Worm (Caenorhabditis elegans) whole organism, young adult: ENCODE results near the gene C44B12.9.

Experiments used
- B0019.2 ChIP-seq: fragments of 200-800 bp; sonication (Bioruptor generic); conservative IDR thresholded peaks from 2 replicates; pipeline ENCODE4 v1.3.6; 2022; ENCODE audit warnings: missing genetic modification reagents, missing genetic modification characterization, missing compliant biosample characterization
- D2030.7 ChIP-seq: fragments of 200-800 bp; sonication (Bioruptor generic); IDR thresholded peaks from 2 replicates; pipeline ENCODE4 v1.3.6; 2022; ENCODE audit warnings: missing genetic modification reagents, missing genetic modification characterization, missing compliant biosample characterization
- F33H1.4 ChIP-seq: fragments of 200-800 bp; sonication (Bioruptor generic); IDR thresholded peaks from 2 replicates; pipeline ENCODE4 v1.3.6; 2022; ENCODE audit warnings: missing genetic modification reagents, missing genetic modification characterization, missing compliant biosample characterization
- F52B5.7 ChIP-seq: sonication (generic microtip); optimal IDR thresholded peaks from 2 replicates; lab custom pipeline; 2016; ENCODE audit warnings: mild to moderate bottlenecking, missing genetic modification characterization, missing compliant biosample characterization
- T07F8.4 ChIP-seq: sonication (generic microtip); optimal IDR thresholded peaks from 2 replicates; lab custom pipeline; 2016; ENCODE audit warnings: mild to moderate bottlenecking, missing genetic modification characterization, moderate library complexity, missing compliant biosample characterization
- Y79H2A.3 ChIP-seq: fragments of 200-800 bp; sonication (Bioruptor generic); conservative IDR thresholded peaks from 2 replicates; pipeline ENCODE4 v1.3.6; 2022; ENCODE audit warnings: missing genetic modification reagents, missing genetic modification characterization, missing compliant biosample characterization
- Y95B8A.8 ChIP-seq: fragments of 200-800 bp; sonication (Bioruptor generic); IDR thresholded peaks from 2 replicates; pipeline ENCODE4 v1.3.6; 2022; ENCODE audit warnings: missing genetic modification reagents, missing genetic modification characterization, missing compliant biosample characterization
- aptf-2 ChIP-seq: fragments of 200-800 bp; sonication (Bioruptor generic); conservative IDR thresholded peaks from 2 replicates; pipeline ENCODE4 v1.3.6; 2022; ENCODE audit warnings: missing genetic modification reagents, missing genetic modification characterization, missing compliant biosample characterization
- aptf-3 ChIP-seq: fragments of 200-800 bp; sonication (Bioruptor generic); IDR thresholded peaks from 2 replicates; pipeline ENCODE4 v1.3.6; 2022; ENCODE audit warnings: missing genetic modification characterization, missing compliant biosample characterization
- attf-3 ChIP-seq: fragments of 200-800 bp; sonication (Bioruptor generic); conservative IDR thresholded peaks from 2 replicates; pipeline ENCODE4 v1.3.6; 2022; ENCODE audit warnings: missing genetic modification reagents, missing genetic modification characterization, missing compliant biosample characterization
- attf-5 ChIP-seq: fragments of 200-800 bp; sonication (Bioruptor generic); optimal IDR thresholded peaks from 2 replicates; lab custom pipeline; 2018; ENCODE audit warnings: mild to moderate bottlenecking, missing genetic modification characterization, missing compliant biosample characterization
- attf-6 ChIP-seq: fragments of 200-800 bp; sonication (Bioruptor generic); IDR thresholded peaks from 2 replicates; pipeline ENCODE4 v1.3.6; 2022; ENCODE audit warnings: missing genetic modification reagents, missing genetic modification characterization, missing compliant biosample characterization
- ceh-100 ChIP-seq: fragments of 200-800 bp; sonication (Bioruptor generic); IDR thresholded peaks from 2 replicates; pipeline ENCODE4 v1.3.6; 2022; ENCODE audit warnings: missing genetic modification reagents, missing genetic modification characterization, missing compliant biosample characterization
- ceh-40 ChIP-seq: fragments of 200-800 bp; sonication (Bioruptor generic); IDR thresholded peaks from 2 replicates; pipeline ENCODE4 v1.3.6; 2022; ENCODE audit warnings: missing genetic modification characterization, missing compliant biosample characterization
- ceh-58 ChIP-seq: fragments of 200-800 bp; sonication (Bioruptor generic); IDR thresholded peaks from 2 replicates; pipeline ENCODE4 v1.3.6; 2022; ENCODE audit warnings: missing genetic modification characterization, missing compliant biosample characterization
- die-1 ChIP-seq: sonication (generic microtip); optimal IDR thresholded peaks from 2 replicates; lab custom pipeline; 2016; ENCODE audit warnings: missing genotype, mild to moderate bottlenecking, missing genetic modification characterization, missing compliant biosample characterization
- dox-1 ChIP-seq: fragments of 200-800 bp; sonication (Bioruptor generic); IDR thresholded peaks from 2 replicates; pipeline ENCODE4 v1.3.6; 2022; ENCODE audit warnings: missing genetic modification reagents, missing genetic modification characterization, missing compliant biosample characterization
- dpff-1 ChIP-seq: sonication (generic microtip); optimal IDR thresholded peaks from 2 replicates; lab custom pipeline; 2017; ENCODE audit warnings: mild to moderate bottlenecking, missing genetic modification characterization, missing compliant biosample characterization
- ekl-4 ChIP-seq: fragments of 200-800 bp; sonication (Bioruptor generic); IDR thresholded peaks from 2 replicates; pipeline ENCODE4 v1.3.6; 2022; ENCODE audit warnings: missing genetic modification reagents, missing genetic modification characterization, missing compliant biosample characterization
- him-1 ChIP-seq: sonication (generic microtip); optimal IDR thresholded peaks from 2 replicates; lab custom pipeline; 2016; ENCODE audit warnings: missing genotype, missing genetic modification reagents, missing genetic modification characterization, missing compliant biosample characterization
- hlh-12 ChIP-seq: sonication (generic microtip); optimal IDR thresholded peaks from 2 replicates; lab custom pipeline; 2016; ENCODE audit warnings: missing genetic modification characterization, missing compliant biosample characterization
- hmg-1.2 ChIP-seq: fragments of 200-800 bp; sonication (Bioruptor generic); IDR thresholded peaks from 2 replicates; pipeline ENCODE4 v1.3.6; 2022; ENCODE audit warnings: missing genetic modification reagents, missing genetic modification characterization, missing compliant biosample characterization
- hmg-20 ChIP-seq: fragments of 200-800 bp; sonication (Bioruptor generic); IDR thresholded peaks from 2 replicates; pipeline ENCODE4 v1.3.6; 2022; ENCODE audit warnings: missing genetic modification reagents, missing genetic modification characterization, missing compliant biosample characterization
- hrde-1 ChIP-seq: sonication (generic microtip); optimal IDR thresholded peaks from 2 replicates; lab custom pipeline; 2016; ENCODE audit warnings: missing genetic modification characterization, mild to moderate bottlenecking, missing compliant biosample characterization, moderate library complexity, missing genotype, missing genetic modification reagents, borderline replicate concordance
- hsf-1 ChIP-seq: fragments of 200-800 bp; sonication (Bioruptor generic); IDR thresholded peaks from 2 replicates; pipeline ENCODE4 v1.3.6; 2022; ENCODE audit warnings: missing genetic modification reagents, missing genetic modification characterization, missing compliant biosample characterization
- lin-35 ChIP-seq, 3 experiments: fragments of 150-350 bp in 2 of 3; sonication (generic microtip) in 1 of 3; optimal IDR thresholded peaks; 2 replicates each; lab custom pipeline; 2014 to 2018; ENCODE audit warnings: missing biosample characterization in 3 of 3, missing genetic modification characterization in 3 of 3, missing genetic modification reagents in 3 of 3
- lsl-1 ChIP-seq: fragments of 200-800 bp; sonication (Bioruptor generic); optimal IDR thresholded peaks from 2 replicates; lab custom pipeline; 2018; ENCODE audit warnings: mild to moderate bottlenecking, missing genetic modification characterization, moderate library complexity, missing compliant biosample characterization
- madf-3 ChIP-seq: fragments of 200-800 bp; sonication (Bioruptor generic); IDR thresholded peaks from 2 replicates; pipeline ENCODE4 v1.3.6; 2022; ENCODE audit warnings: missing genetic modification reagents, missing genetic modification characterization, missing compliant biosample characterization
- madf-8 ChIP-seq: fragments of 200-800 bp; sonication (Bioruptor generic); conservative IDR thresholded peaks from 2 replicates; pipeline ENCODE4 v1.3.6; 2022; ENCODE audit warnings: missing genetic modification reagents, missing genetic modification characterization, missing compliant biosample characterization
- mes-4 ChIP-seq: sonication (generic microtip); optimal IDR thresholded peaks from 2 replicates; lab custom pipeline; 2016; ENCODE audit warnings: missing genotype, missing genetic modification characterization, missing compliant biosample characterization
- nfya-1 ChIP-seq: sonication (generic microtip); optimal IDR thresholded peaks from 2 replicates; lab custom pipeline; 2017; ENCODE audit warnings: antibody characterized with exemption, missing compliant biosample characterization, missing genetic modification characterization, borderline replicate concordance; ENCODE audit not compliant: insufficient read depth
- nfyb-1 ChIP-seq: fragments of 200-800 bp; sonication (Bioruptor generic); IDR thresholded peaks from 2 replicates; pipeline ENCODE4 v1.3.6; 2022; ENCODE audit warnings: missing genetic modification reagents, missing genetic modification characterization, missing compliant biosample characterization
- nhr-80 ChIP-seq: sonication (generic microtip); optimal IDR thresholded peaks from 2 replicates; lab custom pipeline; 2016; ENCODE audit warnings: missing genetic modification characterization, missing compliant biosample characterization
- rcor-1 ChIP-seq: fragments of 200-800 bp; sonication (Bioruptor generic); IDR thresholded peaks from 2 replicates; pipeline ENCODE4 v1.3.6; 2022; ENCODE audit warnings: missing genetic modification reagents, missing genetic modification characterization, missing compliant biosample characterization
- rpc-1 ChIP-seq, 2 experiments: fragments of 150-350 bp in 1 of 2; sonication (generic microtip) in 1 of 2; optimal IDR thresholded peaks; 2 replicates each; lab custom pipeline; 2014 to 2018; ENCODE audit warnings: missing biosample characterization in 1 of 2, missing genetic modification characterization in 1 of 2, missing genetic modification reagents in 1 of 2, missing genotype in 1 of 2
- sdz-38 ChIP-seq: sonication (generic microtip); optimal IDR thresholded peaks from 2 replicates; lab custom pipeline; 2016; ENCODE audit warnings: missing genotype, missing genetic modification characterization, missing compliant biosample characterization
- snpc-1.1 ChIP-seq: sonication (generic microtip); optimal IDR thresholded peaks from 2 replicates; lab custom pipeline; 2017; ENCODE audit warnings: missing genetic modification characterization, mild to moderate bottlenecking, missing compliant biosample characterization, antibody characterized with exemption, moderate library complexity, missing genotype, missing genetic modification reagents; ENCODE audit not compliant: insufficient read depth
- snpc-1.3 ChIP-seq: sonication (generic microtip); optimal IDR thresholded peaks from 2 replicates; lab custom pipeline; 2017; ENCODE audit warnings: missing genetic modification characterization, mild to moderate bottlenecking, missing compliant biosample characterization, antibody characterized with exemption, moderate library complexity, missing genotype, missing genetic modification reagents; ENCODE audit not compliant: insufficient read depth
- snpc-3.4 ChIP-seq: sonication (generic microtip); optimal IDR thresholded peaks from 2 replicates; lab custom pipeline; 2017; ENCODE audit warnings: missing genetic modification characterization, mild to moderate bottlenecking, missing compliant biosample characterization, antibody characterized with exemption, moderate library complexity, missing genotype, missing genetic modification reagents
- snpc-4 ChIP-seq, 5 experiments: fragments of 150-350 bp in 1 of 5; sonication (generic microtip) in 4 of 5; optimal IDR thresholded peaks; 2 replicates each; lab custom pipeline; 2014 to 2018; ENCODE audit warnings: missing genetic modification characterization in 5 of 5, missing biosample characterization in 3 of 5, antibody characterized with exemption in 2 of 5, mild to moderate bottlenecking in 2 of 5, missing compliant biosample characterization in 2 of 5, missing genotype in 2 of 5, moderate library complexity in 2 of 5, missing genetic modification reagents in 1 of 5
- sptf-2 ChIP-seq: fragments of 200-800 bp; sonication (Bioruptor generic); optimal IDR thresholded peaks from 2 replicates; lab custom pipeline; 2018; ENCODE audit warnings: mild to moderate bottlenecking, missing genetic modification characterization, missing compliant biosample characterization
- zim-3 ChIP-seq: sonication (generic microtip); optimal IDR thresholded peaks from 2 replicates; lab custom pipeline; 2017; ENCODE audit warnings: mild to moderate bottlenecking, missing genetic modification characterization, moderate library complexity, missing compliant biosample characterization
- ztf-26 ChIP-seq: sonication (generic microtip); optimal IDR thresholded peaks from 2 replicates; lab custom pipeline; 2017; ENCODE audit warnings: missing genetic modification characterization, missing compliant biosample characterization
- ztf-28 ChIP-seq: fragments of 200-800 bp; sonication (Bioruptor generic); IDR thresholded peaks from 2 replicates; pipeline ENCODE4 v1.3.6; 2022; ENCODE audit warnings: missing genetic modification reagents, missing genetic modification characterization, missing compliant biosample characterization
- ztf-3 ChIP-seq: fragments of 200-800 bp; sonication (Bioruptor generic); optimal IDR thresholded peaks from 2 replicates; lab custom pipeline; 2018; ENCODE audit warnings: mild to moderate bottlenecking, missing genetic modification characterization, missing compliant biosample characterization

Gene C44B12.9

DNA sequence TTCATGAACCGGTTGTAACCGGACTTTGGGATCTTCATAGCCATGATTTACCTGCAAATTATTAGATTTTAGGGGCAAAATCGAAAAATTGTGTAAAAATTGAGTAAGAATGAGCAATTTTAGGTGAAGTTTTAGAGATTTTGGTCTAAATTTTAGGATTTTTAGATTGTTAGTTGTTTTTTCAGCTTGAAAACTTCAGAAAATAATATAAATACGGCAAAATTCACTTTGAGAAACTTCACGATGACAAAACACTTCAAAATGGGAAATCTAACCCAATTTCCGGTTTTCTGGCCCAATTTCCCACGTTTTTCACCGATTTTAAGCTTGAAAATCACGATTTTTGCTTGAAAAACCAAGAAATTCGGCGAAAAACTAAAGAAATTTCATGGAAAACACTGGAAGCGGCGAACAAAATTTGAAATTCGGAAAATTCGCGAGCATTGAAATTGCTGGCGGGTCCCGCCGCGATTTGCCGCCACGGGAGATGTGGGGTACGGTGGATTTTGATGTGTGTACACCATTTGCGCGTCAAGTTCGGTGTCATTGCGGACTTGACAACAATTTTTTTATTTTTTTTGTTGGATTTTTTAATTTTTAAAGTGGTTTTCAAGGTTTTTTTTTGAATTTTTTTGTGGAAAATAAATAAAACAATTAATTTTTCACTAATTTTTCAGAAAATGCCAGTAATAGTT lies 10.4 kb downstream of the C44B12.9 start, which contains the start of the genes cct-8 and Y55F3AR.2 (continued):
- peak; percentile 77 for TF ChIP-seq dpff-1
- TF ChIP-seq Y79H2A.3 (GFP tag; lab: Robert Waterston, UW), result peak; percentile 82
- TF ChIP-seq attf-6 (GFP tag; lab: Robert Waterston, UW), result peak; percentile 91
- peak; percentile 92 for TF ChIP-seq ztf-28
- peak; percentile 4 for TF ChIP-seq T07F8.4 (tag; lab: Kevin White, UChicago)
- peak; percentile 66 for TF ChIP-seq him-1 (tag; lab: Kevin White, UChicago)
- no peak for TF ChIP-seq sdz-38 (tag; lab: Kevin White, UChicago)
- TF ChIP-seq ceh-58, result no peak
- TF ChIP-seq attf-5, result peak; percentile 97
- TF ChIP-seq mes-4 (tag; lab: Kevin White, UChicago), result peak; percentile 35
- TF ChIP-seq D2030.7, result peak; percentile 97
- TF ChIP-seq F52B5.7 (tag; lab: Kevin White, UChicago), result peak; percentile 92
- TF ChIP-seq F33H1.4 (GFP tag; lab: Robert Waterston, UW), result peak; percentile 100
- TF ChIP-seq zim-3 (tag; lab: Kevin White, UChicago), result peak; percentile 82
- TF ChIP-seq nhr-80 (tag; lab: Kevin White, UChicago), result peak; percentile 29
- peak; percentile 97 for TF ChIP-seq madf-3 (GFP tag; lab: Robert Waterston, UW)
- peak; percentile 99 for TF ChIP-seq nfyb-1 (GFP tag; lab: Robert Waterston, UW)
- TF ChIP-seq snpc-1.3 (tag; lab: Kevin White, UChicago), result peak; percentile 96
- peak; percentile 96 for TF ChIP-seq hmg-20 (GFP tag; lab: Robert Waterston, UW)
- TF ChIP-seq ztf-3 (GFP tag; lab: Kevin White, UChicago), result peak; percentile 87
- peak; percentile 97 for TF ChIP-seq rcor-1 (GFP tag; lab: Robert Waterston, UW)
- peak; percentile 83; the same call in 1 of the 2 replicates for TF ChIP-seq aptf-3
- TF ChIP-seq dox-1, result peak; percentile 99
- TF ChIP-seq ztf-26 (tag; lab: Kevin White, UChicago), result peak; percentile 98
- TF ChIP-seq ekl-4 (GFP tag; lab: Robert Waterston, UW), result peak; percentile 99
- TF ChIP-seq aptf-2 (GFP tag; lab: Robert Waterston, UW), result peak; percentile 71
- peak; percentile 89 for TF ChIP-seq madf-8 (GFP tag; lab: Robert Waterston, UW)
- TF ChIP-seq sptf-2 (GFP tag; lab: Kevin White, UChicago), result peak; percentile 8
- TF ChIP-seq hsf-1 (GFP tag; lab: Robert Waterston, UW), result peak; percentile 98
- TF ChIP-seq lsl-1 (GFP tag; lab: Kevin White, UChicago), result peak; percentile 100
- peak; percentile 93 for TF ChIP-seq B0019.2 (GFP tag; lab: Robert Waterston, UW)
- TF ChIP-seq snpc-1.1 (tag; lab: Kevin White, UChicago), result peak; percentile 71
- TF ChIP-seq snpc-4 (GFP tag; optimal IDR thresholded peaks at IDR 0.05; lab: Kevin White, UChicago), result peak; percentile 71
- peak; percentile 69 to 87 (median 78) for TF ChIP-seq snpc-4 (tag; optimal IDR thresholded peaks at IDR 0.05; lab: Kevin White, UChicago)
- no peak for TF ChIP-seq nfya-1
- TF ChIP-seq snpc-3.4 (tag; lab: Kevin White, UChicago), result peak; percentile 96
- peak; percentile 88 for TF ChIP-seq hrde-1
- peak; percentile 12 for TF ChIP-seq die-1
- peak; percentile 91 for TF ChIP-seq ceh-100 (GFP tag; lab: Robert Waterston, UW)
- TF ChIP-seq rpc-1 (optimal IDR thresholded peaks at IDR 0.05; lab: Kevin White, UChicago), result peak; percentile 44
- TF ChIP-seq rpc-1 (tag; optimal IDR thresholded peaks at IDR 0.05; lab: Kevin White, UChicago), result peak; percentile 2
- no peak for TF ChIP-seq hlh-12 (tag; lab: Kevin White, UChicago)
- TF ChIP-seq hmg-1.2, result peak; percentile 91
- peak; percentile 97 for TF ChIP-seq Y95B8A.8 (GFP tag; lab: Robert Waterston, UW)
- peak; percentile 95 for TF ChIP-seq attf-3 (GFP tag; lab: Robert Waterston, UW)
- TF ChIP-seq lin-35 (GFP tag; optimal IDR thresholded peaks at IDR 0.05; lab: Kevin White, UChicago), result peak; percentile 59 to 97 (median 88)
- TF ChIP-seq ceh-40 (GFP tag; lab: Robert Waterston, UW), result peak; percentile 67; the same call in 1 of the 2 replicates
